Worm (Caenorhabditis elegans): ENCODE data around the gene glo-3.

- TF ChIP-seq unc-62 (GFP tag; optimal IDR thresholded peaks at IDR 0.05) (no peak), ceh-43 (GFP tag; optimal IDR thresholded peaks at IDR 0.05) (no peak), nhr-12 (tag; optimal IDR thresholded peaks at IDR 0.05) (no peak), ztf-11 (tag; optimal IDR thresholded peaks at IDR 0.05) (no peak), snpc-4 (tag; optimal IDR thresholded peaks at IDR 0.05) (no peak), zip-8 (tag; optimal IDR thresholded peaks at IDR 0.05) (no peak)
These were observed 19.4 kb upstream of the glo-3 start for ce11 chrX:10514056-10514455.

All from whole organism, mixed stage, embryonic.